Worm (Caenorhabditis elegans) whole organism, L3 larva: ENCODE data around the gene F45D3.1.
A peak's percentile ranks its signal among the peaks of the same experiment; 100 is the strongest.

Experiments used
- R02D3.7 ChIP-seq: fragments of 150-350 bp; optimal IDR thresholded peaks from 2 replicates; lab custom pipeline; 2014; ENCODE audit warnings: missing biosample characterization, missing genetic modification characterization
- ZK546.5 ChIP-seq: sonication (generic microtip); optimal IDR thresholded peaks from 2 replicates; lab custom pipeline; 2017; ENCODE audit warnings: missing biosample characterization, missing genetic modification characterization
- aly-2 ChIP-seq: fragments of 150-350 bp; optimal IDR thresholded peaks from 2 replicates; lab custom pipeline; 2014; ENCODE audit warnings: missing biosample characterization, missing genetic modification characterization
- ceh-16 ChIP-seq: sonication (generic microtip); optimal IDR thresholded peaks from 2 replicates; lab custom pipeline; 2017; ENCODE audit warnings: missing biosample characterization, missing genetic modification characterization
- ceh-28 ChIP-seq: fragments of 150-350 bp; optimal IDR thresholded peaks from 2 replicates; lab custom pipeline; 2014; ENCODE audit warnings: missing biosample characterization, missing genetic modification reagents, missing genetic modification characterization
- egl-27 ChIP-seq: sonication (generic microtip); optimal IDR thresholded peaks from 4 replicates; lab custom pipeline; 2017; ENCODE audit warnings: missing biosample characterization, missing genetic modification reagents, missing genetic modification characterization
- egl-5 ChIP-seq: fragments of 150-350 bp; optimal IDR thresholded peaks from 2 replicates; lab custom pipeline; 2017; ENCODE audit warnings: missing biosample characterization, missing genetic modification reagents, missing genetic modification characterization, inconsistent platforms
- elt-1 ChIP-seq: fragments of 150-350 bp; optimal IDR thresholded peaks from 2 replicates; lab custom pipeline; 2014; ENCODE audit warnings: missing biosample characterization, missing genetic modification characterization
- elt-2 ChIP-seq: sonication (generic microtip); optimal IDR thresholded peaks from 2 replicates; lab custom pipeline; 2016; ENCODE audit warnings: missing genetic modification reagents, mild to moderate bottlenecking, missing genetic modification characterization, missing compliant biosample characterization
- elt-3 ChIP-seq, 3 experiments: fragments of 150-350 bp in 1 of 3; sonication (generic microtip) in 2 of 3; optimal IDR thresholded peaks; 2 replicates in 2 of 3; 4 replicates in 1 of 3; lab custom pipeline; 2014 to 2017; ENCODE audit warnings: missing biosample characterization in 3 of 3, missing genetic modification characterization in 3 of 3
- eor-1 ChIP-seq, 2 experiments: fragments of 150-350 bp; optimal IDR thresholded peaks; 2 replicates each; lab custom pipeline; 2014 to 2018; ENCODE audit warnings: missing biosample characterization in 2 of 2, missing genetic modification characterization in 2 of 2
- fkh-10 ChIP-seq: sonication (generic microtip); optimal IDR thresholded peaks from 2 replicates; lab custom pipeline; 2017; ENCODE audit warnings: missing biosample characterization, missing genetic modification reagents, missing genetic modification characterization
- fkh-2 ChIP-seq: fragments of 150-350 bp; optimal IDR thresholded peaks from 2 replicates; lab custom pipeline; 2014; ENCODE audit warnings: missing biosample characterization, missing genetic modification reagents, missing genetic modification characterization
- fos-1 ChIP-seq: fragments of 150-350 bp; optimal IDR thresholded peaks from 2 replicates; lab custom pipeline; 2014; ENCODE audit warnings: missing biosample characterization, missing genetic modification characterization
- hmg-11 ChIP-seq: sonication (generic microtip); optimal IDR thresholded peaks from 2 replicates; lab custom pipeline; 2016; ENCODE audit warnings: missing genetic modification characterization, missing compliant biosample characterization
- lin-15B ChIP-seq: fragments of 150-350 bp; optimal IDR thresholded peaks from 2 replicates; lab custom pipeline; 2014; ENCODE audit warnings: missing biosample characterization, missing genetic modification characterization
- lin-39 ChIP-seq: fragments of 150-350 bp; optimal IDR thresholded peaks from 2 replicates; lab custom pipeline; 2018; ENCODE audit warnings: missing biosample characterization, missing genetic modification reagents, missing genetic modification characterization
- mml-1 ChIP-seq: fragments of 150-350 bp; sonication (generic microtip); optimal IDR thresholded peaks from 3 replicates; lab custom pipeline; 2014; ENCODE audit warnings: missing biosample characterization, missing genetic modification characterization
- nfya-1 ChIP-seq: sonication (generic microtip); optimal IDR thresholded peaks from 2 replicates; lab custom pipeline; 2017; ENCODE audit warnings: missing genetic modification characterization, mild to moderate bottlenecking, missing compliant biosample characterization, antibody characterized with exemption, moderate library complexity; ENCODE audit not compliant: insufficient read depth
- nhr-11 ChIP-seq: fragments of 150-350 bp; optimal IDR thresholded peaks from 2 replicates; lab custom pipeline; 2014; ENCODE audit warnings: missing biosample characterization, missing genetic modification characterization
- nhr-25 ChIP-seq: sonication (generic microtip); optimal IDR thresholded peaks from 2 replicates; lab custom pipeline; 2017; ENCODE audit warnings: missing biosample characterization, missing genetic modification characterization
- nhr-28 ChIP-seq: fragments of 150-350 bp; optimal IDR thresholded peaks from 2 replicates; lab custom pipeline; 2014; ENCODE audit warnings: missing biosample characterization, missing genetic modification characterization
- nhr-43 ChIP-seq: sonication (generic microtip); optimal IDR thresholded peaks from 2 replicates; lab custom pipeline; 2016; ENCODE audit warnings: mild to moderate bottlenecking, missing genetic modification characterization, missing compliant biosample characterization; ENCODE audit not compliant: poor library complexity, severe bottlenecking
- nhr-76 ChIP-seq: fragments of 150-350 bp; sonication (generic microtip); optimal IDR thresholded peaks from 5 replicates; lab custom pipeline; 2014; ENCODE audit warnings: missing biosample characterization, missing genetic modification characterization
- nhr-77 ChIP-seq: fragments of 150-350 bp; optimal IDR thresholded peaks from 2 replicates; lab custom pipeline; 2014; ENCODE audit warnings: missing biosample characterization, missing genetic modification characterization
- pha-4 ChIP-seq: fragments of 150-350 bp; optimal IDR thresholded peaks from 2 replicates; lab custom pipeline; 2014; ENCODE audit warnings: missing biosample characterization, missing genetic modification reagents, missing genetic modification characterization
- skn-1 ChIP-seq: fragments of 150-350 bp; optimal IDR thresholded peaks from 2 replicates; lab custom pipeline; 2014; ENCODE audit warnings: missing biosample characterization, missing genetic modification characterization
- snpc-4 ChIP-seq: fragments of 150-350 bp; optimal IDR thresholded peaks from 2 replicates; lab custom pipeline; 2014; ENCODE audit warnings: missing biosample characterization, missing genetic modification characterization
- tbx-2 ChIP-seq: sonication (generic microtip); optimal IDR thresholded peaks from 2 replicates; lab custom pipeline; 2016; ENCODE audit warnings: mild to moderate bottlenecking, missing genetic modification characterization, missing compliant biosample characterization
- unc-39 ChIP-seq: sonication (generic microtip); optimal IDR thresholded peaks from 4 replicates; lab custom pipeline; 2017; ENCODE audit warnings: missing biosample characterization, missing genetic modification characterization
- unc-62 ChIP-seq: fragments of 150-350 bp; sonication (generic microtip); optimal IDR thresholded peaks from 4 replicates; lab custom pipeline; 2014; ENCODE audit warnings: missing biosample characterization, missing genetic modification reagents, missing genetic modification characterization

Gene F45D3.1

ce11 chrV:12526758-12527157 lies at the start of gene F45D3.1:
Gene F45D3.1, plus strand, starts transcription at chrV:12527058.
- TF ChIP-seq nhr-25 (no peak), pha-4 (tag; lab: Kevin White, UChicago) (no peak), nhr-77 (tag; lab: Kevin White, UChicago) (no peak), nhr-76 (tag; lab: Kevin White, UChicago) (no peak), nhr-28 (tag; lab: Kevin White, UChicago) (no peak), R02D3.7 (tag; lab: Kevin White, UChicago) (no peak), eor-1 (tag; optimal IDR thresholded peaks at IDR 0.05; lab: Kevin White, UChicago) (no peak)

ce11 chrV:12477139-12477538 lies 49.7 kb upstream of the F45D3.1 start:
- TF ChIP-seq fkh-10 (GFP tag; lab: Kevin White, UChicago), result no peak
- no peak for TF ChIP-seq elt-2
- no peak for TF ChIP-seq egl-27 (tag; lab: Kevin White, UChicago)
- peak; percentile 6 for TF ChIP-seq lin-39 (tag; lab: Kevin White, UChicago)
- TF ChIP-seq nhr-43 (tag; lab: Kevin White, UChicago), result no peak

ce11 chrV:12478111-12478510 lies 48.7 kb upstream of the F45D3.1 start, which contains the start of gene atn-1:
Gene atn-1, plus strand, starts transcription at chrV:12478411.
- TF ChIP-seq egl-5 (tag; lab: Kevin White, UChicago) (no peak), ceh-28 (no peak), nhr-11 (tag; lab: Kevin White, UChicago) (no peak), lin-15B (no peak), aly-2 (tag; lab: Kevin White, UChicago) (no peak), hmg-11 (tag; lab: Kevin White, UChicago) (no peak), skn-1 (no peak), tbx-2 (tag; lab: Kevin White, UChicago) (no peak), fos-1 (tag; lab: Kevin White, UChicago) (no peak), unc-62 (GFP tag; lab: Kevin White, UChicago) (no peak)

ce11 chrV:12478990-12479389 lies 47.9 kb upstream of the F45D3.1 start:
- TF ChIP-seq nhr-28 (tag; lab: Kevin White, UChicago) (no peak), nhr-77 (tag; lab: Kevin White, UChicago) (no peak), mml-1 (tag; lab: Kevin White, UChicago) (no peak), unc-39 (tag; lab: Kevin White, UChicago) (no peak), nfya-1 (tag; lab: Kevin White, UChicago) (peak; percentile 23), egl-5 (tag; lab: Kevin White, UChicago) (peak; percentile 18), fkh-10 (GFP tag; lab: Kevin White, UChicago) (no peak)

- no peak for TF ChIP-seq fos-1 (tag; lab: Kevin White, UChicago)
- no peak for TF ChIP-seq nhr-77 (tag; lab: Kevin White, UChicago)
- TF ChIP-seq ceh-16 (tag; lab: Kevin White, UChicago), result no peak
- TF ChIP-seq hmg-11 (tag; lab: Kevin White, UChicago), result no peak
- TF ChIP-seq unc-62 (GFP tag; lab: Kevin White, UChicago), result no peak
- no peak for TF ChIP-seq elt-3 (tag; optimal IDR thresholded peaks at IDR 0.05; lab: Kevin White, UChicago)
- no peak for TF ChIP-seq fkh-2 (tag; lab: Kevin White, UChicago)
- no peak for TF ChIP-seq snpc-4 (tag; lab: Kevin White, UChicago)
- TF ChIP-seq egl-27 (tag; lab: Kevin White, UChicago), result no peak
- TF ChIP-seq ZK546.5 (tag; lab: Kevin White, UChicago), result no peak
- TF ChIP-seq ceh-28, result no peak
- no peak for TF ChIP-seq skn-1
- TF ChIP-seq lin-15B, result no peak
- TF ChIP-seq nhr-11 (tag; lab: Kevin White, UChicago), result no peak
These were observed 42.3 kb upstream of the F45D3.1 start, which contains the start of gene srt-39 for ce11 chrV:12484585-12484984. Gene srt-39, plus strand, starts transcription at chrV:12484885.

ce11 chrV:12486934-12487333 lies 39.9 kb upstream of the F45D3.1 start, which contains the start of gene inx-11:
Gene inx-11, plus strand, starts transcription at chrV:12487234.
- TF ChIP-seq pha-4 (tag; lab: Kevin White, UChicago) (peak; percentile 75), elt-1 (no peak)
